Fruit fly (Drosophila melanogaster): ENCODE results near the gene scrt.

DNA sequence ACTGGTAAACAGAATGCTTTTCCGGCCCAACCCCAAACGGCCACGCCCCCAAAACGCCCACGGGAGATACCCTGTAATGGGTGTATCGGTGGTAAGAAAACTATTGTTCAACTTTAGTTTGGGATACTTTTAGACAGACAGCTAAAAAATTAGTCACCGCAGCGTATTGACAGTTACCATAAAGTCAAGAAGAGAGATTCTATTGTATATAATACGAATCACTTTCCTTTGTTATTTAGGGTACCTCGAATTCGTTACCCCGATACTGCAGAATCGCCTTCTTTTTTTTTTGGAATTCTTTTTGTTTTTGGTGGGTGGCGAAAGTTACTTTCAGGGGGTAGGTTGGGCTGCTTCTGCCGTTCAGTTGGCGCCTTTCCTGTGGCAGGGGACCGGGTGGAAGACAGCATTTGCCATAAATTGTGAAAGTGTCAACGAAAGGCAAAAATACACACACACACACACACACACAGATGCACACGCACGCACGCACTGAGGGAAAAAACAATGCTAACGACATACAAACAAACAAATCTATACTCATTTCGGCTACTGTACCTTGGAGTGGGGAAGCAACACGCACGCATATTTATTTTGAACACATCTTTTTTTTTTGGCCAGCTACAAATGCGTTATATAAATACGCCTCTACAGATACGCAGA lies 13.2 kb upstream of the scrt start:
- TF ChIP-seq foxo (GFP tag; optimal IDR thresholded peaks at IDR 0.05) = no peak
- no peak for TF ChIP-seq Abd-B (GFP tag; optimal IDR thresholded peaks at IDR 0.05)
- TF ChIP-seq usp (GFP tag; optimal IDR thresholded peaks at IDR 0.05) = no peak
- no peak for TF ChIP-seq Jra (GFP tag; optimal IDR thresholded peaks at IDR 0.05)
- no peak for TF ChIP-seq dl (GFP tag; optimal IDR thresholded peaks at IDR 0.05; ENCODE audit: insufficient read depth in 1 of 2, partially characterized antibody in 2 of 2)
- TF ChIP-seq dmrt93B (GFP tag; optimal IDR thresholded peaks at IDR 0.05) = no peak
- no peak for TF ChIP-seq N (GFP tag; optimal IDR thresholded peaks at IDR 0.05)
- no peak for TF ChIP-seq fru (GFP tag; optimal IDR thresholded peaks at IDR 0.05)
- no peak for TF ChIP-seq pan (optimal IDR thresholded peaks at IDR 0.05)
